Worm (Caenorhabditis elegans) whole organism, L4/young adult: ENCODE results near the gene glt-4.

ENCODE experiments used
- W03F9.2 ChIP-seq: fragments of 150-350 bp; optimal IDR thresholded peaks from 2 replicates; lab custom pipeline; 2014; ENCODE audit warnings: missing biosample characterization, missing genetic modification characterization
- him-1 ChIP-seq: sonication (generic microtip); optimal IDR thresholded peaks from 2 replicates; lab custom pipeline; 2016; ENCODE audit warnings: missing genotype, missing genetic modification reagents, missing genetic modification characterization, missing compliant biosample characterization

DNA sequence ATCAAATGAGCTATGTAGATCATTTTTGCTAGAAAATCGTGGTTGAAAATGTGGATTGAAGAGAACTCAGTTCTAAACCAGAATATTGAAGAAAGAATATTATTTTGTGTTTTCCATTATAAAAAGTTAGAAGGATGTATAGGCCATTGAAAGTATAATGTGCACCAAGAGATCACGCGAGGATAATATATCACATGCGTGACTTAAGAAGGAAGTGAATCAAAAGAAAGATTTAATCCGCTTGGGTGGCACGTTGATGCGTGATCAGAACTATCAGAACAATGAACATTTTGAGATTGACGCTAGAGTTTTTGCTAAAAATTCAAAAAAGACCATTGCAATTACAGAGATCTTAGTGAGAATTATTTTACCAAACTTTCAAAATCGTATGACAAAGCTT, 32.6 kb downstream of the glt-4 start:
- TF ChIP-seq him-1 (tag; lab: Kevin White, UChicago): no peak
- TF ChIP-seq W03F9.2: no peak
